Fruit fly (Drosophila melanogaster): Measurements from ENCODE around the gene ftz-f1.

The ftz-f1 gene

DNA sequence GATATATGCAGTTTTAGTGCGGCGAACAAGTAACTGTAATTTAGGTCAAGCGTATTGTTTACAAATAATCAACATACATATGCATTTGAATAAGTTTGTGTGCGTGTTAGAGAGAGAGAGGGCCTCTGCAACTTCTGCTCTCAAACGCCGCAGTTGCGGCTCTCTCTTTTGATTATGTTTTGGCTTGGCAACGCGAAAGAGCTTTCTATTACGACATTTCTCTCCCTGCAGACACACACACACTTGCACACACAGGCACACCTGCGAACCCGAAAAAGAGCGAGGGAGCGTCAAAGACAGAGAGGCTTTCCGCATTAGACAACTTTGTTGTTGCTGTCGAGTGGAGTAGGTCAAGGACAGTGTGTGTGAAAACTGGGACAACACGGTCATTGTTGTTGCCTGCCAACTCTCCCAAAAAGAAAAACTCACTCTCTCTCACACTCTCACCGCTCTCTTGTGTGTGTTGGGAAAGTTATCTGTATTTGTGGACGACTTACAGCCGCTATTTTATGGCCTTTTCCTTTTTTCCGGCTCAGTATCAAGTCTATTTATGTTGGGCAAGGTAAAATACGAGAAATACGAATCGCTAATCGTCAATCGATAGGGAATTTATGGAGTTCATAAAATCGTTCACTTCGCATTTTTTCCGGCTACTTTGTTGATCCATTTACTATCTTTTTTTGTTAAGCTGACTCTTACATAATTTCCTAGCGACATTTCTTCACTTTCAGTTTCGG, 43.9 kb downstream of the ftz-f1 start:
- TF ChIP-seq Snoo (tag; optimal IDR thresholded peaks at IDR 0.05) (no peak), CG32121 (GFP tag; IDR thresholded peaks at IDR 0.05) (peak; percentile 14; the same call in 1 of the 2 replicates), gl (tag; optimal IDR thresholded peaks at IDR 0.05) (no peak), CG34367 (tag; optimal IDR thresholded peaks at IDR 0.05) (no peak), Pif1B (GFP tag; optimal IDR thresholded peaks at IDR 0.05) (no peak), D1 (tag; optimal IDR thresholded peaks at IDR 0.05) (no peak), Ets98B (GFP tag; IDR thresholded peaks at IDR 0.05) (peak; percentile 51; the same call in 1 of the 2 replicates), CG8159 (tag; optimal IDR thresholded peaks at IDR 0.05) (no peak), Pif1A (GFP tag; optimal IDR thresholded peaks at IDR 0.05) (no peak), CG9948 (tag; optimal IDR thresholded peaks at IDR 0.05) (no peak), CG12605 (GFP tag; IDR thresholded peaks at IDR 0.05) (no peak), CG8301 (tag; optimal IDR thresholded peaks at IDR 0.05) (no peak), CG10348 (GFP tag; IDR thresholded peaks at IDR 0.05) (no peak), CG14655 (GFP tag; optimal IDR thresholded peaks at IDR 0.05) (no peak), CG13204 (GFP tag; optimal IDR thresholded peaks at IDR 0.05) (no peak), EcR (GFP tag; optimal IDR thresholded peaks at IDR 0.05) (no peak), CG4496 (GFP tag; IDR thresholded peaks at IDR 0.05) (peak; percentile 49; the same call in 1 of the 3 replicates), CG17806 (tag; optimal IDR thresholded peaks at IDR 0.05) (no peak), fd96Ca (GFP tag; IDR thresholded peaks at IDR 0.05) (no peak), CG15710 (tag; optimal IDR thresholded peaks at IDR 0.05) (no peak), rn (GFP tag; IDR thresholded peaks at IDR 0.05) (no peak)

DNA sequence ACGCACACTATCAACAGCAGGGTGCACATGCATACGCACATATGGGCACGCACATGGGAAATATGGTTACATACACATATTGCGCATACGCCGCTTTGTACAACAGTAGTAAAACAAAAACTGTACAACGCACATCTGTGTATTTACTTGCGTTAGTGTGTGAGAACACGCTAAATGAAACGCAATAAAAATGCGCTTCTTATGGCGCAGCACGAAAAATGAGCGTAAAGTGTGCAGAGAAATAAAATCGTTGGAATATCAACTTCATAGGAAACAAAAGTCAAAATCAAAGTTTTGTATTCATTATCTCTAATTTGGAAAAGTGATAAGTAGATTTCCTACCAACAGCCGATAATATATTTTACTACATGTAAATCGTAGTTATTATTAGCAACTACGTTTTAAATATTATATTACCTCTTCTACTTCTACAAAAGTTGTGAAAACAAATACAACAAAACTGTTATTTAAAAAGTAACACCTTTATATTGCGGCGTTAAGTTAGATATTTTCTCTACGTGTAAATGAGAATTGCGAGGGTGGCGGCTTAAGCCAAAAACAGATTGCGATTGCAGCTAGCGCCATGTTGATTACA, 44.7 kb downstream of the ftz-f1 start:
- TF ChIP-seq gl (tag; optimal IDR thresholded peaks at IDR 0.05) (no peak), fd96Ca (GFP tag; IDR thresholded peaks at IDR 0.05) (no peak), CG17806 (tag; optimal IDR thresholded peaks at IDR 0.05) (peak; percentile 49), CG14655 (GFP tag; optimal IDR thresholded peaks at IDR 0.05) (peak; percentile 61), CG13204 (GFP tag; optimal IDR thresholded peaks at IDR 0.05) (no peak), CG12605 (GFP tag; IDR thresholded peaks at IDR 0.05) (peak; percentile 42), Snoo (tag; optimal IDR thresholded peaks at IDR 0.05) (peak; percentile 76), CG9948 (tag; optimal IDR thresholded peaks at IDR 0.05) (peak; percentile 60), D1 (tag; optimal IDR thresholded peaks at IDR 0.05) (no peak), CG34367 (tag; optimal IDR thresholded peaks at IDR 0.05) (peak; percentile 44), CG8159 (tag; optimal IDR thresholded peaks at IDR 0.05) (peak; percentile 83), CG4496 (GFP tag; IDR thresholded peaks at IDR 0.05) (peak; percentile 83), Ets98B (GFP tag; IDR thresholded peaks at IDR 0.05) (peak; percentile 66), CG8301 (tag; optimal IDR thresholded peaks at IDR 0.05) (peak; percentile 56), Pif1A (GFP tag; optimal IDR thresholded peaks at IDR 0.05) (peak; percentile 25), Pif1B (GFP tag; optimal IDR thresholded peaks at IDR 0.05) (peak; percentile 40), CG15710 (tag; optimal IDR thresholded peaks at IDR 0.05) (peak; percentile 57), EcR (GFP tag; optimal IDR thresholded peaks at IDR 0.05) (no peak), rn (GFP tag; IDR thresholded peaks at IDR 0.05) (peak; percentile 70), CG10348 (GFP tag; IDR thresholded peaks at IDR 0.05) (peak; percentile 51; the same call in 1 of the 2 replicates), CG32121 (GFP tag; IDR thresholded peaks at IDR 0.05) (peak; percentile 83)

DNA sequence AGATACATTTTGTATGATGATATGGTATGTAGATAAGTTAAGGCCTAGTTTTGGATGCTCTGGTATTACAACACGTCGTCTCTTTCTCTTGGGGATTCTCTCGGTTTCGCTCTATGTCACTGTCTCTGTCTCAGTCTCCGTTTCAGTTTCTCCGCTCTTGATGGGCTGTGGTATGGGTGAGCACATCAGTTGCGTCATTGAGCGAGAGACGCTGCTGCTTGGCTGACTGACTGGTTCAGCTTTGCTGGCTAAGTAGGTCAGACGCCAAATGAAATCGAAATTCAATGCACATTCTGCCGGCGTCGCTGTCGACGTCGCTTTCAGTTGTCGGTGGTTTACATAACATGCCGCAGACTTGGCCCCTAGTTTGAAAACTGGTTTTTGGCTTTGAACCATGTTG, 47.3 kb downstream of the ftz-f1 start:
- peak; percentile 59; the same call in 1 of the 2 replicates for TF ChIP-seq Ets98B (GFP tag; IDR thresholded peaks at IDR 0.05)
- TF ChIP-seq CG34367 (tag; optimal IDR thresholded peaks at IDR 0.05) = no peak
- no peak for TF ChIP-seq Pif1B (GFP tag; optimal IDR thresholded peaks at IDR 0.05)
- TF ChIP-seq CG10348 (GFP tag; IDR thresholded peaks at IDR 0.05) = no peak
- TF ChIP-seq CG12605 (GFP tag; IDR thresholded peaks at IDR 0.05) = peak; percentile 20; the same call in 1 of the 2 replicates
- TF ChIP-seq CG13204 (GFP tag; optimal IDR thresholded peaks at IDR 0.05) = no peak
- TF ChIP-seq CG17806 (tag; optimal IDR thresholded peaks at IDR 0.05) = no peak
- peak; percentile 32 for TF ChIP-seq EcR (GFP tag; optimal IDR thresholded peaks at IDR 0.05)
- peak; percentile 5 for TF ChIP-seq CG8301 (tag; optimal IDR thresholded peaks at IDR 0.05)
- TF ChIP-seq CG32121 (GFP tag; IDR thresholded peaks at IDR 0.05) = no peak
- no peak for TF ChIP-seq CG9948 (tag; optimal IDR thresholded peaks at IDR 0.05)
- no peak for TF ChIP-seq CG14655 (GFP tag; optimal IDR thresholded peaks at IDR 0.05)
- TF ChIP-seq Snoo (tag; optimal IDR thresholded peaks at IDR 0.05) = peak; percentile 61

DNA sequence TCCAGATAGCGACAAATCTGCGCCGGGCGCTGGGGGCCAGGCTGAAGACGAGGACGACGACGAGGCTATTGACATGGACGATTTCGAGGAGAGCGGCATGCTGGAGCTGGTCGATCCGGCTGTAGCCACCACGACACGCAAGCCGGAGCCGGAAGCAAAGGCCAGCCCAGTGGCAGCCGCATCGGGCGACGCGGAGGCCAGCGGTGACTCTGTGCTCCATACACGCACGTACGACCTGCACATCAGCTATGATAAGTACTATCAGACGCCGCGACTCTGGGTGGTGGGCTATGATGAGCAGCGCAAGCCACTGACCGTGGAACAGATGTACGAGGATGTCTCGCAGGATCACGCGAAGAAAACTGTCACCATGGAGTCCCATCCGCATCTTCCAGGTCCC, 51.3 kb downstream of the ftz-f1 start:
- no peak for TF ChIP-seq gl (tag; optimal IDR thresholded peaks at IDR 0.05)
- no peak for TF ChIP-seq CG34367 (tag; optimal IDR thresholded peaks at IDR 0.05)
- no peak for TF ChIP-seq fd96Ca (GFP tag; IDR thresholded peaks at IDR 0.05)
- no peak for TF ChIP-seq EcR (GFP tag; optimal IDR thresholded peaks at IDR 0.05)
- TF ChIP-seq CG13204 (GFP tag; optimal IDR thresholded peaks at IDR 0.05) = no peak
- TF ChIP-seq CG14655 (GFP tag; optimal IDR thresholded peaks at IDR 0.05) = no peak
- no peak for TF ChIP-seq CG17806 (tag; optimal IDR thresholded peaks at IDR 0.05)
- no peak for TF ChIP-seq CG8159 (tag; optimal IDR thresholded peaks at IDR 0.05)
- no peak for TF ChIP-seq CG10348 (GFP tag; IDR thresholded peaks at IDR 0.05)
- no peak for TF ChIP-seq Ets98B (GFP tag; IDR thresholded peaks at IDR 0.05)
- TF ChIP-seq D1 (tag; optimal IDR thresholded peaks at IDR 0.05) = no peak
- no peak for TF ChIP-seq rn (GFP tag; IDR thresholded peaks at IDR 0.05)
- no peak for TF ChIP-seq CG9948 (tag; optimal IDR thresholded peaks at IDR 0.05)
- TF ChIP-seq CG32121 (GFP tag; IDR thresholded peaks at IDR 0.05) = no peak
- TF ChIP-seq CG12605 (GFP tag; IDR thresholded peaks at IDR 0.05) = no peak
